Worm (Caenorhabditis elegans): ENCODE data around the gene C50F4.9.

The C50F4.9 gene

DNA sequence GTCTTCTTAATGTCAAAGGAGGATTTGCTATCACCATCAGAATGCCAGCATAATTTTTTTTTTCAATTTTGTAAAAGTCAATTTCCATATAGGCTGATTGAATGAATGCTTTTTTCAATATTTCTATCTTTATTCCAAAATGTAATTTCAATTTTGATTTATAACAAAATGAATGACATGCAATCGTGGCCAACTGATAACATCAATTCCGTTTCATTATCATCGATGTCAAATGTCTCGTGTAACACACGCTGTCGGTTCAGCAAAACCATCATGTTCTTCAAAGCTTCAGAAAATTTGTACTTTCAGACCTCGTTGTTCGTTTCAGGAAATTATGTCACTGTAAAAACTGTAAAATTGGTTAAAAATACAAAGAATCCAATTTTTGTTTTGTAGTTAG is 17.1 kb downstream of the C50F4.9 start:
- TF ChIP-seq nhr-28 (tag; optimal IDR thresholded peaks at IDR 0.05) (no peak), unc-120 (tag; optimal IDR thresholded peaks at IDR 0.05; ENCODE audit: poor library complexity, severe bottlenecking) (no peak)

DNA sequence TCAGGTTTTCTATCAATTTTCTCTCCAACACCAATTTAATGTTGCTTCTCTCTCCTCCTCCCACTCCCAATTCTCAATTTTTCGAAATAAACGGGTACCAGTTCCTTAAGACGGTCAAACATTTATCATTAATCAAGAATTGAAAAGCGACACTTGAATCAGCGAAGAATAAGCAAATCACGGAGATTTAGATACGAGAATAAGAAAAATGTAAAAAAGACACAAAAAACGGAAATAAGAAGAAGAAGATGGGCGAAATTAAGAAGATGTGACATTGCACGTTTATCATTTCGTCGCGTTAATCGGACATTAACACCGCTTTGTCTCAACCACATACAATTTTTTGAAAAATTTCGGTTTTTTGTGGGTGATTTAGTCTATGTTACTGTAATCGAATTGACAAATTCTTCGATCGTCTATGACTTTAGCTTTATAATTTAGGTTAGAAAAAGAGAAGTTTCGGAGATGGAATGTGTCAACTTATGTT is 19.5 kb downstream of the C50F4.9 start, which contains the start of gene haao-1:
Gene haao-1 (plus strand): TSS at position 437 of the 487 bp plus-strand sequence.
- no peak for TF ChIP-seq nhr-28 (tag; optimal IDR thresholded peaks at IDR 0.05)

DNA sequence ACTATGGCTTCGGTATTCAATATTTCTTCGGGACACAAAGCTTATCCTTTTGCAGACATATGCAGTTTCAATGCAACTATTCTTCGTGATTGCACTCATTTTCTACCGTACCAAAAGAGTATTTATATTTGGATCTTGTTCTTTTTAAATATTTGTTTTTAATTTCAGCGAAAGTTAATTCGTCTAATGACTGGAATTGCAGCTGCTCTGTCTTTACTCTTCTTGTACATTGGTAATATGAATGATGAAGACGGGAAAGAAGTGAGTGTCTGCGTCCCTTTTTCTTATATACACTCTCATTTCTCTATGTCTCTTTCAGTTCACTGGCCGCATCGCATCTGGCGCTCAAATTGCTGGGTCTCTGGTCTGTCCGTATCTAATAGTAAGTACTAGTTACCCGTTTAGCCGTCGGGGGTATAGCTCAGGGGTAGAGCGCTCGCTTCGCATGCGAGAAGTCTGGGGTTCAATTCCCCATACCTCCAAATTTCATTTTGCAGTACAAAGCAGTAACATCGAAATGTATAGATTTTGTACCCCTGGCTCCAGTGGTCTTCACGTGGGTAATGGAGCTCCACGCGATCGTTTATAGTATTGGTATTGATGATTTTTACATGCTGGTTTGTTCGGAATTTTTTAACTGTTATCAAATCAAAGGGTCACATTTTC is 20.7 kb downstream of the C50F4.9 start:
- TF ChIP-seq lin-32 (GFP tag; optimal IDR thresholded peaks at IDR 0.05) (peak; percentile 87), blmp-1 (tag; optimal IDR thresholded peaks at IDR 0.05) (no peak), mab-5 (tag; optimal IDR thresholded peaks at IDR 0.05) (no peak), sptf-1 (tag; optimal IDR thresholded peaks at IDR 0.05) (peak; percentile 95), zip-8 (tag; optimal IDR thresholded peaks at IDR 0.05) (no peak), snpc-4 (tag; optimal IDR thresholded peaks at IDR 0.05) (no peak), hlh-1 (tag; optimal IDR thresholded peaks at IDR 0.05) (peak; percentile 40), nhr-2 (tag; optimal IDR thresholded peaks at IDR 0.05) (no peak), lin-13 (tag; optimal IDR thresholded peaks at IDR 0.05) (peak; percentile 31), nhr-12 (tag; optimal IDR thresholded peaks at IDR 0.05) (peak; percentile 27), elt-1 (tag; optimal IDR thresholded peaks at IDR 0.05; ENCODE audit: borderline replicate concordance, insufficient read depth) (no peak), M03D4.4 (tag; optimal IDR thresholded peaks at IDR 0.05) (peak; percentile 93), ceh-43 (GFP tag; optimal IDR thresholded peaks at IDR 0.05) (peak; percentile 89), sem-2 (GFP tag; optimal IDR thresholded peaks at IDR 0.05) (peak; percentile 88), nhr-237 (tag; optimal IDR thresholded peaks at IDR 0.05) (no peak), drap-1 (GFP tag; optimal IDR thresholded peaks at IDR 0.05) (peak; percentile 92), cnd-1 (tag; optimal IDR thresholded peaks at IDR 0.05) (peak; percentile 88), ces-1 (GFP tag; optimal IDR thresholded peaks at IDR 0.05) (peak; percentile 67), ztf-11 (tag; optimal IDR thresholded peaks at IDR 0.05) (no peak), lsy-2 (tag; optimal IDR thresholded peaks at IDR 0.05) (no peak), ham-2 (GFP tag; optimal IDR thresholded peaks at IDR 0.05) (peak; percentile 93), nhr-76 (tag; optimal IDR thresholded peaks at IDR 0.05) (no peak), flh-1 (GFP tag; optimal IDR thresholded peaks at IDR 0.05) (peak; percentile 68), unc-120 (tag; optimal IDR thresholded peaks at IDR 0.05; ENCODE audit: poor library complexity, severe bottlenecking) (peak; percentile 91), tbx-8 (GFP tag; optimal IDR thresholded peaks at IDR 0.05) (peak; percentile 84), mls-2 (tag; optimal IDR thresholded peaks at IDR 0.05) (peak; percentile 96), pha-4 (tag; optimal IDR thresholded peaks at IDR 0.05) (no peak), mep-1 (tag; optimal IDR thresholded peaks at IDR 0.05) (peak; percentile 62), ceh-83 (GFP tag; optimal IDR thresholded peaks at IDR 0.05) (peak; percentile 94), unc-62 (GFP tag; optimal IDR thresholded peaks at IDR 0.05) (no peak), nhr-28 (tag; optimal IDR thresholded peaks at IDR 0.05) (no peak), bed-3 (GFP tag; optimal IDR thresholded peaks at IDR 0.05) (peak; percentile 82), ceh-39 (tag; optimal IDR thresholded peaks at IDR 0.05) (no peak), unc-39 (tag; optimal IDR thresholded peaks at IDR 0.05) (no peak), elt-3 (tag; optimal IDR thresholded peaks at IDR 0.05) (no peak)

DNA sequence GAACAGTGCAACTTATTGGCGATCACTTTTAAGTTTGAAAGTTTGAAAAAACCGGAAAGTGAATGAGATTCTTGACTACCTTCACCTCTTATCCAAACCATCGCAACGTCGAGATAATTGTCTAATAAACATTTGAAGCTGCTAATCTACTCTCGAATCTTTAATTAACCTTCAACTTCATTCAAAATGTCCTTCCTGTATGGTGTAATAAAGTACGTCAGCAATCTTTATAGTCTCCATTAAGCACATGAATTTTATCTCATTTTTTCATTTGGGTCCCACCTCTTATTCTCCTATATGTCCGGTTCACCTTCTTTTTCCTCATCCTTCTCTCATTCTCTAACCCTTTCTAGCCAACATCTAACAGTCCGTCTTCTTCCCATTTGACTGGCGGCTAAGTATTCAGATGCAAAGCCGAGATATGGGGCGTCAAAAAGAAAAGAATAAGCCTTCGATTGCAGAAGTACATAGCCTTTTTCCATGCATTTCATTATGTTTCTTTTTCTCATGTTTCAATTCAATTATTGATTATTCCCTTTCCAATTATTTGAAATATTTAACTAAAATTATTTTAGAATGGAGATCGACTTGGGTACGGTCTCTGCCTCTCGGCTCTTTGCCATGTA is 23.1 kb downstream of the C50F4.9 start, which contains the start of gene swt-5:
Gene swt-5 (plus strand): TSS at position 576 of the 626 bp plus-strand sequence.
- no peak for TF ChIP-seq cnd-1 (tag; optimal IDR thresholded peaks at IDR 0.05)
- TF ChIP-seq tbx-8 (GFP tag; optimal IDR thresholded peaks at IDR 0.05) = no peak
- TF ChIP-seq ceh-83 (GFP tag; optimal IDR thresholded peaks at IDR 0.05) = no peak
- no peak for TF ChIP-seq mep-1 (tag; optimal IDR thresholded peaks at IDR 0.05)
- TF ChIP-seq blmp-1 (tag; optimal IDR thresholded peaks at IDR 0.05) = no peak
- TF ChIP-seq unc-39 (tag; optimal IDR thresholded peaks at IDR 0.05) = no peak
- TF ChIP-seq bed-3 (GFP tag; optimal IDR thresholded peaks at IDR 0.05) = no peak
- TF ChIP-seq lin-32 (GFP tag; optimal IDR thresholded peaks at IDR 0.05) = no peak
- TF ChIP-seq mls-2 (tag; optimal IDR thresholded peaks at IDR 0.05) = no peak

All from whole organism, mixed stage, embryonic.